Worm (Caenorhabditis elegans): ENCODE data around the gene zak-1.

Gene zak-1

ce11 chrIII:6818037-6818436 is 38.6 kb downstream of the zak-1 start:
- TF ChIP-seq mab-5 (tag; optimal IDR thresholded peaks at IDR 0.05) (no peak), tbx-8 (GFP tag; optimal IDR thresholded peaks at IDR 0.05) (no peak), flh-1 (GFP tag; optimal IDR thresholded peaks at IDR 0.05) (no peak), M03D4.4 (tag; optimal IDR thresholded peaks at IDR 0.05) (no peak), lsy-2 (tag; optimal IDR thresholded peaks at IDR 0.05) (no peak), lin-13 (tag; optimal IDR thresholded peaks at IDR 0.05) (no peak), bed-3 (GFP tag; optimal IDR thresholded peaks at IDR 0.05) (no peak), nhr-237 (tag; optimal IDR thresholded peaks at IDR 0.05) (no peak), nhr-28 (tag; optimal IDR thresholded peaks at IDR 0.05) (no peak), mls-2 (tag; optimal IDR thresholded peaks at IDR 0.05) (no peak), blmp-1 (tag; optimal IDR thresholded peaks at IDR 0.05) (no peak), pha-4 (tag; optimal IDR thresholded peaks at IDR 0.05) (no peak), drap-1 (GFP tag; optimal IDR thresholded peaks at IDR 0.05) (no peak)

DNA sequence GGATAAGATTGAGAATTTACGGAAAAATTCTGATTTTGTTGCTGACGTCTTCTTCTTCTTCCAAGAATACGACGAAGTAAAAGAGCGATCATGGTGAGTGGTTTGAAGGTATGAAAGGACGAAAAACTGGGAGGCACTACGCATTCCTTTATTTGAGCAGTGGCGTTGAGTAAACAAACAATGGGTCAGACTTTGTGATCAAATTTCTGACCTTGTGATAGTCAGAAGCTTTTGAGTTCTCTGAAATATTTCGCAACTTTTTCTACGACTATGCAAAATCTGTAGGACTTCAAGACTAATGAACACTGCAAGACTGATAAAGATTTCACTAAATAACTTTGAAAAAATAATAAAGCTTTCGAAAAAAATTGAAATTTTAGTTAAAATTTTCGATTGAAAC is 39.7 kb downstream of the zak-1 start, which contains the start of gene F28F5.4:
F28F5.4 (minus strand) TSS at position 104 of the 400 bp plus-strand sequence.
- TF ChIP-seq nhr-76 (tag; optimal IDR thresholded peaks at IDR 0.05): no peak
- no peak for TF ChIP-seq lsy-2 (tag; optimal IDR thresholded peaks at IDR 0.05)
- TF ChIP-seq drap-1 (GFP tag; optimal IDR thresholded peaks at IDR 0.05): no peak
- TF ChIP-seq unc-39 (tag; optimal IDR thresholded peaks at IDR 0.05): no peak
- no peak for TF ChIP-seq ztf-11 (tag; optimal IDR thresholded peaks at IDR 0.05)
- TF ChIP-seq lin-32 (GFP tag; optimal IDR thresholded peaks at IDR 0.05): no peak
- no peak for TF ChIP-seq nhr-28 (tag; optimal IDR thresholded peaks at IDR 0.05)

- TF ChIP-seq ceh-39 (tag; optimal IDR thresholded peaks at IDR 0.05) (no peak), drap-1 (GFP tag; optimal IDR thresholded peaks at IDR 0.05) (peak; percentile 55), M03D4.4 (tag; optimal IDR thresholded peaks at IDR 0.05) (peak; percentile 69), lin-32 (GFP tag; optimal IDR thresholded peaks at IDR 0.05) (peak; percentile 21), nhr-237 (tag; optimal IDR thresholded peaks at IDR 0.05) (no peak), ceh-43 (GFP tag; optimal IDR thresholded peaks at IDR 0.05) (peak; percentile 33), nhr-76 (tag; optimal IDR thresholded peaks at IDR 0.05) (no peak), sem-2 (GFP tag; optimal IDR thresholded peaks at IDR 0.05) (peak; percentile 53), sptf-1 (tag; optimal IDR thresholded peaks at IDR 0.05) (peak; percentile 76), ham-2 (GFP tag; optimal IDR thresholded peaks at IDR 0.05) (peak; percentile 40), unc-120 (tag; optimal IDR thresholded peaks at IDR 0.05; ENCODE audit: poor library complexity, severe bottlenecking) (peak; percentile 27), snpc-4 (tag; optimal IDR thresholded peaks at IDR 0.05) (no peak), tbx-8 (GFP tag; optimal IDR thresholded peaks at IDR 0.05) (peak; percentile 29), ceh-83 (GFP tag; optimal IDR thresholded peaks at IDR 0.05) (peak; percentile 61), cnd-1 (tag; optimal IDR thresholded peaks at IDR 0.05) (peak; percentile 45), mls-2 (tag; optimal IDR thresholded peaks at IDR 0.05) (peak; percentile 52), bed-3 (GFP tag; optimal IDR thresholded peaks at IDR 0.05) (peak; percentile 53), lsy-2 (tag; optimal IDR thresholded peaks at IDR 0.05) (no peak)
Measured at ce11 chrIII:6805397-6805796, 51.2 kb downstream of the zak-1 start.

DNA sequence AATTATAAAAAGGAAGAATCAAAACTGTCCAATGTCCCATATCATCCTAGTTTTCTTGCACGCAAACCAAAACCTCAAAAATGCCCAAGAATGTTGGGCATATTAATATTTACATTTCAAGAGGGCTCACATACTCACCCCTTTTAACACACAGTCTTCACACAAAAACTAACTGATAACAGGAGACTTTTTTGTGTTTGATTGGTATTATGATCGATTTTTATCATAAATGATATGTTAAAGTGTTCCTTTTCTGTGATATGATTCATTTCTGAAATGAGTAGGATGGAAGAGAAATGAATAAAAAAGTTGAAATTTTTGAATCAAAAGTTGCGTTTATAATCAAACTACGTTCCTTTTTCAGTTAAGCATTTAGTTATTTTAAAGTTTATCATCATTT is 53.5 kb downstream of the zak-1 start:
- no peak for TF ChIP-seq nhr-76 (tag; optimal IDR thresholded peaks at IDR 0.05)
- no peak for TF ChIP-seq unc-120 (tag; optimal IDR thresholded peaks at IDR 0.05; ENCODE audit: poor library complexity, severe bottlenecking)
- no peak for TF ChIP-seq nhr-237 (tag; optimal IDR thresholded peaks at IDR 0.05)
- no peak for TF ChIP-seq cnd-1 (tag; optimal IDR thresholded peaks at IDR 0.05)
- no peak for TF ChIP-seq ceh-43 (GFP tag; optimal IDR thresholded peaks at IDR 0.05)
- TF ChIP-seq snpc-4 (tag; optimal IDR thresholded peaks at IDR 0.05): no peak
- no peak for TF ChIP-seq nhr-12 (tag; optimal IDR thresholded peaks at IDR 0.05)
- TF ChIP-seq pha-4 (tag; optimal IDR thresholded peaks at IDR 0.05): no peak
- no peak for TF ChIP-seq lsy-2 (tag; optimal IDR thresholded peaks at IDR 0.05)
- no peak for TF ChIP-seq bed-3 (GFP tag; optimal IDR thresholded peaks at IDR 0.05)
- TF ChIP-seq sptf-1 (tag; optimal IDR thresholded peaks at IDR 0.05): no peak
- TF ChIP-seq sem-2 (GFP tag; optimal IDR thresholded peaks at IDR 0.05): no peak
- no peak for TF ChIP-seq elt-1 (tag; optimal IDR thresholded peaks at IDR 0.05; ENCODE audit: borderline replicate concordance, insufficient read depth)
- no peak for TF ChIP-seq elt-3 (tag; optimal IDR thresholded peaks at IDR 0.05)
- TF ChIP-seq mls-2 (tag; optimal IDR thresholded peaks at IDR 0.05): no peak
- TF ChIP-seq ham-2 (GFP tag; optimal IDR thresholded peaks at IDR 0.05): no peak
- no peak for TF ChIP-seq tbx-8 (GFP tag; optimal IDR thresholded peaks at IDR 0.05)
- TF ChIP-seq hlh-1 (tag; optimal IDR thresholded peaks at IDR 0.05): no peak
- TF ChIP-seq flh-1 (GFP tag; optimal IDR thresholded peaks at IDR 0.05): no peak

All from whole organism, mixed stage, embryonic.